Fruit fly (Drosophila melanogaster) whole organism, prepupa: ENCODE results near the gene mwh.

Experiments used
- CG16779 ChIP-seq: fragments of 200-800 bp; sonication (Bioruptor generic); optimal IDR thresholded peaks from 3 replicates; lab custom pipeline; 2017; ENCODE audit warnings: missing biosample characterization, mild to moderate bottlenecking, missing genetic modification characterization
- CG3032 ChIP-seq: fragments of 200-800 bp; optimal IDR thresholded peaks from 2 replicates; lab custom pipeline; 2019; ENCODE audit warnings: missing biosample characterization, mild to moderate bottlenecking, missing genetic modification characterization, moderate library complexity
- Eip93F ChIP-seq: fragments of 200-800 bp; sonication (Bioruptor generic); optimal IDR thresholded peaks from 2 replicates; lab custom pipeline; 2016; ENCODE audit warnings: missing biosample characterization, mild to moderate bottlenecking, missing genetic modification characterization
- Ets21C ChIP-seq: fragments of 200-800 bp; sonication (Bioruptor generic); optimal IDR thresholded peaks from 3 replicates; lab custom pipeline; 2016; ENCODE audit warnings: missing biosample characterization, missing genetic modification characterization
- dac ChIP-seq: fragments of 200-800 bp; sonication (Bioruptor generic); optimal IDR thresholded peaks from 2 replicates; lab custom pipeline; 2017; ENCODE audit warnings: missing biosample characterization, mild to moderate bottlenecking, missing genetic modification characterization
- spab ChIP-seq: fragments of 200-800 bp; sonication (Bioruptor generic); optimal IDR thresholded peaks from 2 replicates; lab custom pipeline; 2017; ENCODE audit warnings: missing biosample characterization, mild to moderate bottlenecking, missing genetic modification characterization, missing genetic modification reagents

dm6 chr3L:1275767-1276166, 75.2 kb downstream of the mwh start, which contains the start of gene CG32333:
- TF ChIP-seq dac (no peak), Eip93F (GFP tag; lab: Kevin White, UChicago) (no peak), spab (GFP tag; lab: Kevin White, UChicago) (no peak), CG3032 (no peak), CG16779 (no peak), Ets21C (GFP tag; lab: Kevin White, UChicago) (no peak)
